Fruit fly (Drosophila melanogaster) whole organism, pupa: Measurements from ENCODE around the gene toy.

ENCODE experiments used
- CG10348 ChIP-seq: fragments of 200-800 bp; sonication (Bioruptor generic); IDR thresholded peaks from 2 replicates; pipeline ENCODE4 v1.3.6; 2022; ENCODE audit warnings: missing biosample characterization, missing genetic modification characterization
- CG14655 ChIP-seq: fragments of 200-800 bp; sonication (Bioruptor generic); optimal IDR thresholded peaks from 3 replicates; lab custom pipeline; 2017; ENCODE audit warnings: mild to moderate bottlenecking, missing biosample characterization, missing genetic modification reagents, missing genetic modification characterization
- CG15710 ChIP-seq: fragments of 200-800 bp; sonication (Bioruptor generic); optimal IDR thresholded peaks from 2 replicates; lab custom pipeline; 2018; ENCODE audit warnings: missing biosample characterization, mild to moderate bottlenecking, missing genetic modification characterization, moderate library complexity
- CG32121 ChIP-seq: fragments of 200-800 bp; sonication (Bioruptor generic); IDR thresholded peaks from 2 replicates; pipeline ENCODE4 v1.3.6; 2022; ENCODE audit warnings: missing biosample characterization, missing genetic modification characterization
- CG34367 ChIP-seq: fragments of 200-800 bp; sonication (Bioruptor generic); optimal IDR thresholded peaks from 2 replicates; lab custom pipeline; 2018; ENCODE audit warnings: missing biosample characterization, mild to moderate bottlenecking, missing genetic modification characterization
- CG4496 ChIP-seq: fragments of 200-800 bp; sonication (Bioruptor generic); IDR thresholded peaks from 3 replicates; pipeline ENCODE4 v1.3.6; 2022; ENCODE audit warnings: missing biosample characterization, missing genetic modification characterization
- CG8159 ChIP-seq: fragments of 200-800 bp; sonication (Bioruptor generic); optimal IDR thresholded peaks from 3 replicates; lab custom pipeline; 2018; ENCODE audit warnings: missing biosample characterization, mild to moderate bottlenecking, missing genetic modification characterization, moderate library complexity
- D1 ChIP-seq: fragments of 200-800 bp; sonication (Bioruptor generic); optimal IDR thresholded peaks from 2 replicates; lab custom pipeline; 2018; ENCODE audit warnings: missing biosample characterization, mild to moderate bottlenecking, missing genetic modification characterization, moderate library complexity
- EcR ChIP-seq: fragments of 200-800 bp; sonication (Bioruptor generic); optimal IDR thresholded peaks from 3 replicates; lab custom pipeline; 2019; ENCODE audit warnings: missing biosample characterization, missing genetic modification characterization, mild to moderate bottlenecking, moderate library complexity, missing genetic modification reagents
- Ets98B ChIP-seq: fragments of 200-800 bp; sonication (Bioruptor generic); IDR thresholded peaks from 2 replicates; pipeline ENCODE4 v1.3.6; 2022; ENCODE audit warnings: missing biosample characterization, missing genetic modification characterization
- Pif1A ChIP-seq: fragments of 200-800 bp; sonication (Bioruptor generic); optimal IDR thresholded peaks from 3 replicates; lab custom pipeline; 2016; ENCODE audit warnings: missing biosample characterization, missing genetic modification characterization
- Snoo ChIP-seq: fragments of 200-800 bp; sonication (Bioruptor generic); optimal IDR thresholded peaks from 3 replicates; lab custom pipeline; 2017; ENCODE audit warnings: missing biosample characterization, mild to moderate bottlenecking, missing genetic modification characterization, inconsistent platforms
- gl ChIP-seq: fragments of 200-800 bp; sonication (Bioruptor generic); optimal IDR thresholded peaks from 2 replicates; lab custom pipeline; 2018; ENCODE audit warnings: missing biosample characterization, mild to moderate bottlenecking, missing genetic modification characterization

DNA sequence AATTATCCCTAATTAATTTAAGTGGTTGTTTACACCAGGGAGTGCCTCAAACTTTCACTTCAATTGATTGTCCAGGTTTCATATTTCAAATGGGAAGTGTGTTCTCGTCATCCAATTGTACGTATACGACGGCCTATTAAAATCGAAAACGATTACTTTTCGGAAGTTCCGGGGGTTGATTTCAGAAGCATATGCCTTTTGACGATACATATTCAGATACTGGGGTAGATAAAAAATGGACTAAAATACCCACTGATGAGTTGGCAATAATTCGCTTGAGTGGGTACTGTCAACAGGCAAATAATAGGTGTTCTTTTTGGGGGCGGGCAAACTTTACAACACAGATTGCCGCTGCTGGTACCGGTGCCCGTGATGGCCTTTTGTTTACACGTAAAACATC is 14.9 kb upstream of the toy start:
- no peak for TF ChIP-seq Pif1A
- no peak for TF ChIP-seq EcR (GFP tag; lab: Kevin White, UChicago)
- no peak for TF ChIP-seq Snoo
- no peak for TF ChIP-seq CG14655 (GFP tag; lab: Kevin White, UChicago)
- TF ChIP-seq gl (tag; lab: Kevin White, UChicago), result no peak
- no peak for TF ChIP-seq D1
- TF ChIP-seq CG34367, result no peak
- TF ChIP-seq CG15710, result no peak
- TF ChIP-seq CG4496, result no peak
- no peak for TF ChIP-seq CG8159 (tag; lab: Kevin White, UChicago)
- no peak for TF ChIP-seq Ets98B
- TF ChIP-seq CG32121, result no peak
- no peak for TF ChIP-seq CG10348 (GFP tag; lab: Robert Waterston, UW)
